Worm (Caenorhabditis elegans): ENCODE measurements around the gene igcm-2.

- no peak for TF ChIP-seq nhr-12 (tag; optimal IDR thresholded peaks at IDR 0.05)
- no peak for TF ChIP-seq daf-12 (tag; optimal IDR thresholded peaks at IDR 0.05)
- no peak for TF ChIP-seq pqm-1 (tag; optimal IDR thresholded peaks at IDR 0.05)
- TF ChIP-seq skn-1 (tag; optimal IDR thresholded peaks at IDR 0.05) = no peak
- no peak for TF ChIP-seq ZK546.5 (tag; optimal IDR thresholded peaks at IDR 0.05)
- TF ChIP-seq tbx-2 (tag; optimal IDR thresholded peaks at IDR 0.05) = no peak
- TF ChIP-seq nhr-77 (tag; optimal IDR thresholded peaks at IDR 0.05) = no peak
- TF ChIP-seq eor-1 (tag; optimal IDR thresholded peaks at IDR 0.05) = no peak
- TF ChIP-seq ceh-9 (tag; optimal IDR thresholded peaks at IDR 0.05) = no peak
- TF ChIP-seq zag-1 (tag; optimal IDR thresholded peaks at IDR 0.05) = no peak
These were observed 46.2 kb upstream of the igcm-2 start, which contains the start of gene K10C2.8 for ce11 chrX:6437545-6437944.

Measured in whole organism, L3 larva.